Worm (Caenorhabditis elegans): ENCODE data around the gene K09D9.3.

K09D9.3 gene

ce11 chrV:4021776-4022175, 2.5 kb downstream of the K09D9.3 start, which contains the start of gene K09D9.14:
K09D9.14 (minus strand) TSS chrV:4021876.
- TF ChIP-seq ztf-11 (tag; optimal IDR thresholded peaks at IDR 0.05) (no peak), unc-62 (GFP tag; optimal IDR thresholded peaks at IDR 0.05) (no peak)

DNA sequence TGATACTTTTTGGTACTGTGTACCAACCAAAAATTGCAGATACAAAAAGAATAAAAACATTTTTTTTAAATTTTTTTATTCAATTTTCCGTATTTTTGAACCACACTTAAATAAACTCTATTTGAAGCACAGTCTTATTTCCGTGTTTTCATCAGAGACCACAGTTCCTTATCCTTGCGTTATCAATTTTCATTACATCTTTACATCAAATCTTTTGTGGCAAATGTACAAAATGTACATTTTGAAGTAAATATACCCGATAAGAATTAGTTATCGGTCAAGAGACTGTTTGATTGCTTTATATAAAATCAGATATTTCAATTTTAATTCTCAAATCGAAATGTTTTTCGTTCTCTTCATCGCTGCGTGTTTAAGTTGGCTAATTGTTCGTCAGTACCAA, 3.0 kb downstream of the K09D9.3 start, which contains the start of gene cyp-35A3:
TSS of gene cyp-35A3 (plus strand) at position 301 of the 400 bp plus-strand sequence.
- TF ChIP-seq pqm-1 (tag; optimal IDR thresholded peaks at IDR 0.05): no peak
- TF ChIP-seq nhr-76 (tag; optimal IDR thresholded peaks at IDR 0.05): no peak
- TF ChIP-seq nhr-43 (tag; optimal IDR thresholded peaks at IDR 0.05; ENCODE audit: poor library complexity, severe bottlenecking): no peak
- no peak for TF ChIP-seq ceh-16 (tag; optimal IDR thresholded peaks at IDR 0.05)
- TF ChIP-seq nfya-1 (tag; optimal IDR thresholded peaks at IDR 0.05; ENCODE audit: insufficient read depth): no peak
- no peak for TF ChIP-seq eor-1 (tag; optimal IDR thresholded peaks at IDR 0.05)

DNA sequence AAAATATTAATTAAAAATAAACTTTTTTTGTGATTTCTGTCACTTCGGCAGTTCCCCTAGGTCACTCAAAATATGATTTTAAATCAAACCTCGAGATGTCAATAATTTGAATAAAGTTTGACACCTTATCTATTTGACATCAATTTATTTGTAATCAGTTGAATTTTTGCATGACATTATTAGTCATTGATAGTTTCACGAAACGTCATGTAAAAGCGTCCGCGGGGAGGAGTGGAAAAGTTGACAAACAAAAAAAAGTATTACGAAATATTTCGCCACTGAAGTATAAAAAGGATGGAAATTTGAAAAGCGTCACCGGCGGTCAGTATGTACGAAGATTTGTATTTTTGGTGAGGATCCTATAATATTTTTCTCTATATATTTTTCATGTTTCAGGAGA, 5.5 kb downstream of the K09D9.3 start, which contains the start of gene K09D9.1:
TSS of gene K09D9.1 (plus strand) at position 271 of the 400 bp plus-strand sequence.
- TF ChIP-seq elt-3 (tag; optimal IDR thresholded peaks at IDR 0.05): no peak
- peak; percentile 81 for TF ChIP-seq pqm-1 (tag; optimal IDR thresholded peaks at IDR 0.05)
- TF ChIP-seq elt-2 (tag; optimal IDR thresholded peaks at IDR 0.05): peak; percentile 92
- TF ChIP-seq jun-1 (tag; optimal IDR thresholded peaks at IDR 0.05): peak; percentile 64

- TF ChIP-seq fkh-10 (GFP tag; optimal IDR thresholded peaks at IDR 0.05) (no peak), nfya-1 (tag; optimal IDR thresholded peaks at IDR 0.05; ENCODE audit: insufficient read depth) (peak; percentile 87), nhr-25 (tag; optimal IDR thresholded peaks at IDR 0.05) (no peak), ceh-28 (tag; optimal IDR thresholded peaks at IDR 0.05) (no peak), elt-2 (tag; optimal IDR thresholded peaks at IDR 0.05) (peak; percentile 30)
These were observed 10.3 kb downstream of the K09D9.3 start for ce11 chrV:4029627-4030026.

- TF ChIP-seq ceh-9 (tag; optimal IDR thresholded peaks at IDR 0.05): no peak
- no peak for TF ChIP-seq fkh-2 (tag; optimal IDR thresholded peaks at IDR 0.05)
- no peak for TF ChIP-seq fos-1 (tag; optimal IDR thresholded peaks at IDR 0.05)
- TF ChIP-seq ztf-11 (tag; optimal IDR thresholded peaks at IDR 0.05): no peak
- TF ChIP-seq mml-1 (tag; optimal IDR thresholded peaks at IDR 0.05): no peak
- TF ChIP-seq lin-39 (tag; optimal IDR thresholded peaks at IDR 0.05): no peak
- TF ChIP-seq nhr-28 (tag; optimal IDR thresholded peaks at IDR 0.05): no peak
- TF ChIP-seq lin-15B (tag; optimal IDR thresholded peaks at IDR 0.05): no peak
- no peak for TF ChIP-seq elt-3 (tag; optimal IDR thresholded peaks at IDR 0.05)
- no peak for TF ChIP-seq nhr-12 (tag; optimal IDR thresholded peaks at IDR 0.05)
- TF ChIP-seq R02D3.7 (tag; optimal IDR thresholded peaks at IDR 0.05): no peak
- TF ChIP-seq nfya-1 (tag; optimal IDR thresholded peaks at IDR 0.05; ENCODE audit: insufficient read depth): no peak
- TF ChIP-seq sea-2 (GFP tag; optimal IDR thresholded peaks at IDR 0.05): no peak
- TF ChIP-seq ama-1 (optimal IDR thresholded peaks at IDR 0.05): no peak
- TF ChIP-seq elt-1 (tag; optimal IDR thresholded peaks at IDR 0.05): no peak
These were observed 12.0 kb downstream of the K09D9.3 start, which contains the start of gene cyp-35A4 for ce11 chrV:4031319-4031718. cyp-35A4 (plus strand) TSS chrV:4031619.

- TF ChIP-seq aly-2 (tag; optimal IDR thresholded peaks at IDR 0.05) (no peak), nhr-11 (tag; optimal IDR thresholded peaks at IDR 0.05) (no peak), unc-39 (tag; optimal IDR thresholded peaks at IDR 0.05) (no peak), elt-1 (tag; optimal IDR thresholded peaks at IDR 0.05) (no peak), nhr-76 (tag; optimal IDR thresholded peaks at IDR 0.05) (no peak), ceh-9 (tag; optimal IDR thresholded peaks at IDR 0.05) (no peak), nhr-67 (tag; optimal IDR thresholded peaks at IDR 0.05) (no peak), ama-1 (optimal IDR thresholded peaks at IDR 0.05) (no peak), R02D3.7 (tag; optimal IDR thresholded peaks at IDR 0.05) (no peak), ceh-82 (tag; optimal IDR thresholded peaks at IDR 0.05) (no peak), elt-2 (tag; optimal IDR thresholded peaks at IDR 0.05) (no peak), ceh-28 (tag; optimal IDR thresholded peaks at IDR 0.05) (no peak), nhr-25 (tag; optimal IDR thresholded peaks at IDR 0.05) (no peak), eor-1 (tag; optimal IDR thresholded peaks at IDR 0.05) (no peak), nfya-1 (tag; optimal IDR thresholded peaks at IDR 0.05; ENCODE audit: insufficient read depth) (no peak)
These were observed 15.0 kb downstream of the K09D9.3 start, which contains the start of gene C49G7.7 for ce11 chrV:4034303-4034702. C49G7.7 (plus strand) TSS chrV:4034476.
